Fruit fly (Drosophila melanogaster): ENCODE data around the gene Zcchc7.
A peak's percentile ranks its signal among the peaks of the same experiment; 100 is the strongest.

The Zcchc7 gene

dm6 chr3L:16806823-16807325 is 38.3 kb upstream of the Zcchc7 start (continued):
- TF ChIP-seq stc (GFP tag; IDR thresholded peaks at IDR 0.05): 0 out of 2 replicates have a peak, but pooled peaks have one; percentile 42
- TF ChIP-seq CG7372 (GFP tag; IDR thresholded peaks at IDR 0.05): 0 out of 2 replicates have a peak, but pooled peaks have one; percentile 9
- peak; percentile 53 for TF ChIP-seq CG12155 (GFP tag; optimal IDR thresholded peaks at IDR 0.05)
- no peak for TF ChIP-seq Rx (GFP tag; IDR thresholded peaks at IDR 0.05)
- no peak for TF ChIP-seq vnd (GFP tag; IDR thresholded peaks at IDR 0.05; ENCODE audit: partially characterized antibody)
- TF ChIP-seq CG30403 (GFP tag; optimal IDR thresholded peaks at IDR 0.05): peak; percentile 72
- TF ChIP-seq Taf1 (GFP tag; IDR thresholded peaks at IDR 0.05): peak; percentile 27
- peak; percentile 85 for TF ChIP-seq BtbVII (GFP tag; optimal IDR thresholded peaks at IDR 0.05)
- TF ChIP-seq salm (tag; optimal IDR thresholded peaks at IDR 0.05): peak; percentile 26
- TF ChIP-seq CG7556 (GFP tag; optimal IDR thresholded peaks at IDR 0.05): peak; percentile 91
- peak; percentile 20 for TF ChIP-seq CG2875 (GFP tag; optimal IDR thresholded peaks at IDR 0.05)
- peak; percentile 34; the same call in 1 of the 2 replicates for TF ChIP-seq CG4730 (GFP tag; IDR thresholded peaks at IDR 0.05)
- peak; percentile 24 for TF ChIP-seq CG12219 (GFP tag; optimal IDR thresholded peaks at IDR 0.05)
- no peak for TF ChIP-seq D (optimal IDR thresholded peaks at IDR 0.05)
- TF ChIP-seq D (GFP tag; optimal IDR thresholded peaks at IDR 0.05): peak; percentile 73
- no peak for TF ChIP-seq Antp (GFP tag; optimal IDR thresholded peaks at IDR 0.05)
- no peak for TF ChIP-seq CG11398 (GFP tag; optimal IDR thresholded peaks at IDR 0.05)
- peak; percentile 23 for TF ChIP-seq D19B (GFP tag; optimal IDR thresholded peaks at IDR 0.05)
- peak; percentile 67 for TF ChIP-seq CG18599 (GFP tag; optimal IDR thresholded peaks at IDR 0.05)
- peak in 1 of 3 experiments; percentile 78 for TF ChIP-seq lola (GFP tag; optimal IDR thresholded peaks at IDR 0.05)
- peak; percentile 55 for TF ChIP-seq Fer1 (GFP tag; optimal IDR thresholded peaks at IDR 0.05)
- peak; percentile 31 for TF ChIP-seq CG3407 (GFP tag; optimal IDR thresholded peaks at IDR 0.05)
- TF ChIP-seq Drgx (GFP tag; IDR thresholded peaks at IDR 0.05): peak; percentile 39; the same call in 1 of the 2 replicates
- no peak for TF ChIP-seq danr (GFP tag; IDR thresholded peaks at IDR 0.05)
- peak; percentile 74 for TF ChIP-seq CG14710 (tag; optimal IDR thresholded peaks at IDR 0.05)
- TF ChIP-seq dmrt99B (tag; optimal IDR thresholded peaks at IDR 0.05): peak; percentile 77

dm6 chr3L:16807558-16807957 is 37.6 kb upstream of the Zcchc7 start, which contains the start of gene CG9674:
Gene CG9674 (minus strand): TSS chr3L:16807731.
- TF ChIP-seq CG4360 (GFP tag; IDR thresholded peaks at IDR 0.05) (peak; percentile 59; the same call in 1 of the 2 replicates), Trl (optimal IDR thresholded peaks at IDR 0.05) (peak; percentile 51), Trl (GFP tag; optimal IDR thresholded peaks at IDR 0.05) (no peak), HLH4C (GFP tag; IDR thresholded peaks at IDR 0.05; ENCODE audit: partially characterized antibody) (no peak), nom (GFP tag; optimal IDR thresholded peaks at IDR 0.05) (peak; percentile 72), seq (GFP tag; IDR thresholded peaks at IDR 0.05) (peak; percentile 14; the same call in 1 of the 2 replicates), hkb (optimal IDR thresholded peaks at IDR 0.05) (no peak), hkb (GFP tag; IDR thresholded peaks at IDR 0.05) (no peak)

dm6 chr3L:16808139-16808538 is 37.0 kb upstream of the Zcchc7 start:
- TF ChIP-seq tll (GFP tag; optimal IDR thresholded peaks at IDR 0.05): no peak
- TF ChIP-seq Hr39 (optimal IDR thresholded peaks at IDR 0.05): no peak
- no peak for TF ChIP-seq nau (GFP tag; optimal IDR thresholded peaks at IDR 0.05)
- no peak for TF ChIP-seq dimm (GFP tag; IDR thresholded peaks at IDR 0.05)
- no peak for TF ChIP-seq eyg (GFP tag; optimal IDR thresholded peaks at IDR 0.05)
- TF ChIP-seq CG6175 (GFP tag; IDR thresholded peaks at IDR 0.05): no peak
- peak; percentile 29; the same call in 1 of the 2 replicates for TF ChIP-seq NFAT (GFP tag; IDR thresholded peaks at IDR 0.05)
- TF ChIP-seq ken (GFP tag; IDR thresholded peaks at IDR 0.05): 0 out of 3 replicates have a peak, but pooled peaks have one; percentile 3
- TF ChIP-seq CG31388 (GFP tag; optimal IDR thresholded peaks at IDR 0.05): no peak
- TF ChIP-seq nom (GFP tag; optimal IDR thresholded peaks at IDR 0.05): no peak
- TF ChIP-seq Doc2 (GFP tag; IDR thresholded peaks at IDR 0.05): no peak
- no peak for TF ChIP-seq CG10431 (GFP tag; optimal IDR thresholded peaks at IDR 0.05)
- TF ChIP-seq CG2678 (tag; optimal IDR thresholded peaks at IDR 0.05): no peak
- peak; percentile 24 for TF ChIP-seq CG30020 (tag; optimal IDR thresholded peaks at IDR 0.05)
- peak; percentile 91 for TF ChIP-seq Lhr (GFP tag; optimal IDR thresholded peaks at IDR 0.05)
- peak; percentile 45; the same call in 2 of the 3 replicates for TF ChIP-seq CG17361 (GFP tag; IDR thresholded peaks at IDR 0.05)
- peak; percentile 15 for TF ChIP-seq CG13775 (GFP tag; optimal IDR thresholded peaks at IDR 0.05)

Measured in whole organism, embryonic.